Worm (Caenorhabditis elegans) whole organism, early embryonic: ENCODE data around the gene dct-6.

Experiments used
- B0310.2 ChIP-seq: sonication (generic microtip); optimal IDR thresholded peaks from 2 replicates; lab custom pipeline; 2016; ENCODE audit warnings: mild to moderate bottlenecking, missing genetic modification characterization, missing compliant biosample characterization
- ama-1 ChIP-seq: fragments of 150-350 bp; optimal IDR thresholded peaks from 2 replicates; lab custom pipeline; 2014
- ceh-36 ChIP-seq: sonication (generic microtip); optimal IDR thresholded peaks from 2 replicates; lab custom pipeline; 2016; ENCODE audit warnings: missing genetic modification characterization, inconsistent platforms, missing compliant biosample characterization
- ets-7 ChIP-seq: sonication (generic microtip); optimal IDR thresholded peaks from 2 replicates; lab custom pipeline; 2016; ENCODE audit warnings: missing genotype, missing genetic modification characterization, missing compliant biosample characterization
- hmbx-1 ChIP-seq: sonication (generic microtip); optimal IDR thresholded peaks from 2 replicates; lab custom pipeline; 2016; ENCODE audit warnings: mild to moderate bottlenecking, missing genetic modification characterization, missing compliant biosample characterization
- hmg-4 ChIP-seq: fragments of 200-800 bp; sonication (Bioruptor generic); optimal IDR thresholded peaks from 2 replicates; lab custom pipeline; 2018; ENCODE audit warnings: mild to moderate bottlenecking, missing genetic modification characterization, missing compliant biosample characterization
- hnd-1 ChIP-seq: sonication (generic microtip); optimal IDR thresholded peaks from 2 replicates; lab custom pipeline; 2016; ENCODE audit warnings: missing genetic modification characterization, missing compliant biosample characterization
- pes-1 ChIP-seq: fragments of 200-800 bp; sonication (Bioruptor generic); IDR thresholded peaks from 2 replicates; pipeline ENCODE4 v1.3.6; 2022; ENCODE audit warnings: missing genetic modification reagents, missing genetic modification characterization, missing compliant biosample characterization
- scrt-1 ChIP-seq: fragments of 200-800 bp; sonication (Bioruptor generic); IDR thresholded peaks from 2 replicates; pipeline ENCODE4 v1.3.6; 2022; ENCODE audit warnings: missing genetic modification characterization, missing compliant biosample characterization
- tbx-37 ChIP-seq: fragments of 200-800 bp; sonication (Bioruptor generic); conservative IDR thresholded peaks from 2 replicates; pipeline ENCODE4 v1.3.6; 2022; ENCODE audit warnings: missing genetic modification reagents, missing genetic modification characterization, missing compliant biosample characterization
- tra-4 ChIP-seq: sonication (generic microtip); optimal IDR thresholded peaks from 2 replicates; lab custom pipeline; 2017; ENCODE audit warnings: missing genetic modification characterization, missing compliant biosample characterization

DNA sequence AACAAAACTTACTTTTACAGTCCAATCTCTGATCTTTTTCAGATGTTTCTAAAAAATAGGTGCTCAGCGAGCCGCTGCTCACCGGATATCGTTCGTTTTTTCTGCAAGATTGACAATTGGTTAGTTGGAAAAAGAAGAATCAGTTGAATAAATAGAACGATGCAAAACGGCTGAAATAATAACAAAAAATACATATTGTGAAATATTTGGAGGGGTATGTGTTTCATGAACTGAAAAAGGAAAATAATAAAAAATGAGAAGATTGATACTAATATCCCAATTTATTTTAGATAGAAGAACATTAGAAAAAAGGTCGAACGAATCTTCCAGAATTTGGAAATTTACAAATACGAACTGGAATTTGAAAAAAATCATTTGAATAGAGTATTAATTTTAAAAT is 15.8 kb downstream of the dct-6 start, which contains the start of gene frm-2:
- no peak for TF ChIP-seq hmg-4 (GFP tag; lab: Kevin White, UChicago)
- no peak for TF ChIP-seq pes-1 (GFP tag; lab: Robert Waterston, UW)
- no peak for TF ChIP-seq ama-1 (lab: Kevin White, UChicago)
- no peak for TF ChIP-seq hmbx-1
- TF ChIP-seq scrt-1 (GFP tag; lab: Robert Waterston, UW): no peak
- TF ChIP-seq B0310.2: no peak
- no peak for TF ChIP-seq ceh-36
- no peak for TF ChIP-seq ets-7 (tag; lab: Kevin White, UChicago)
- TF ChIP-seq hnd-1: no peak
- TF ChIP-seq tbx-37 (GFP tag; lab: Robert Waterston, UW): no peak
- TF ChIP-seq tra-4 (tag; lab: Kevin White, UChicago): no peak
